Worm (Caenorhabditis elegans): ENCODE measurements around the gene polh-1.

The polh-1 gene

DNA sequence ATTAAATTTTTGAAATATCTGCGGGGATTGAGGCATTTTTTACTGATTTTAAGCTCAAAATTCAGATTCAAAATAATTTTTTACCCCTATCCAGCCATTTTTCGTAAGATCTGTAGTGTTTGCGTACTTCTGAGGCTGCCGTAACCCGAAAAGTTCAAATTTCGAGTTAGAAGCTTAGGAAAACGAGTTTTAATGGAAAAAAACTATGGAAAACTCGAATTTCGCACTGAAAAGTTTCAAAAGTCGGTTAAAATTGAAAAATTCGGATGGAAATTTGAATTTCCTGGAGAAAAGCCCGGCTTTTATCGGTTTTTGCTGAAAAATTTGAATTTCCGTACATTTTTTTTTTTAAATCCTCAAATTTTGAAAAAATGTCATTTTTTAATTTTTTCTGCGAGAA is 46.1 kb downstream of the polh-1 start:
- no peak for TF ChIP-seq nhr-21 (tag; optimal IDR thresholded peaks at IDR 0.05)

DNA sequence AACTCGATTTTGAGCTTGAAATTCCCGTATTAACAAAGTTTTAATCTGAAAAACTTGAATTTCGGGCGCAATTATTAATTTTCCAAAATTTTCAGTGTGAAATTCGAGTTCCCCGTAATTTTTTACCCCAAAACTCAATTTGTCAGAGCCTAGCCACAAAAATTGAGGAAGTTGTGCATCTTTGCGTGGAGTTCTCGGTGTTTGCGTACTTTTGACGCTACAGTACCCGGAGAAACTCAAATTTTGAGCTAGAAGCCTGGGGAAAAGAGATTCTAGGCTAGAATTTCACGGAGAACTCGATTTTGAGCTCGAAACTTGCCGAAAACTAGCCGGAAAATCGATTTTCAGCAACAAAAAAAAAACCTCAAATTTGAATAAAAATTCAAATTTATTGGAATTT is 49.7 kb downstream of the polh-1 start:
- TF ChIP-seq lin-13 (GFP tag; optimal IDR thresholded peaks at IDR 0.05), result peak; percentile 63
- TF ChIP-seq lsy-2 (tag; optimal IDR thresholded peaks at IDR 0.05), result peak in 1 of 2 experiments; percentile 50

All from whole organism, L2 larva.